Worm (Caenorhabditis elegans) whole organism, L3 larva: ENCODE measurements around the gene F54E4.2.

Source experiments
- pqm-1 ChIP-seq: fragments of 150-350 bp; optimal IDR thresholded peaks from 2 replicates; lab custom pipeline; 2017; ENCODE audit warnings: missing biosample characterization, missing genetic modification characterization, inconsistent platforms
- zag-1 ChIP-seq: fragments of 150-350 bp; optimal IDR thresholded peaks from 2 replicates; lab custom pipeline; 2014; ENCODE audit warnings: missing biosample characterization, missing genetic modification characterization

- TF ChIP-seq zag-1 (tag; lab: Kevin White, UChicago) (no peak), pqm-1 (tag; lab: Kevin White, UChicago) (no peak)
These were observed 33.9 kb downstream of the F54E4.2 start, which contains the start of gene C44H4.8 for ce11 chrX:14594825-14595224.
